Fruit fly (Drosophila melanogaster) whole organism, wandering third instar larva: ENCODE results near the gene Dip-B.

ENCODE experiments used
- Myc ChIP-seq: fragments of >200 bp; optimal IDR thresholded peaks from 2 replicates; lab custom pipeline; 2017
- N ChIP-seq: fragments of >200 bp; optimal IDR thresholded peaks from 2 replicates; lab custom pipeline; 2018; ENCODE audit warnings: missing biosample characterization, missing external identifiers, missing genetic modification characterization
- Rel ChIP-seq, 2 experiments: fragments of 200-800 bp; sonication (Bioruptor generic) in 1 of 2; optimal IDR thresholded peaks; 2 replicates in 1 of 2; 3 replicates in 1 of 2; lab custom pipeline; 2016 to 2019; ENCODE audit warnings: mild to moderate bottlenecking in 2 of 2, missing biosample characterization in 2 of 2, missing genetic modification characterization in 2 of 2, moderate library complexity in 1 of 2
- Sp1 ChIP-seq: fragments of 200-800 bp; sonication (Bioruptor generic); optimal IDR thresholded peaks from 3 replicates; lab custom pipeline; 2019; ENCODE audit warnings: missing biosample characterization, mild to moderate bottlenecking, missing genetic modification characterization, moderate library complexity
- brk ChIP-seq: fragments of 200-800 bp; sonication (Bioruptor generic); optimal IDR thresholded peaks from 2 replicates; lab custom pipeline; 2016; ENCODE audit warnings: missing biosample characterization, mild to moderate bottlenecking, missing genetic modification characterization
- dmrt93B ChIP-seq: fragments of 200-800 bp; sonication (Bioruptor generic); optimal IDR thresholded peaks from 2 replicates; lab custom pipeline; 2018; ENCODE audit warnings: missing biosample characterization, mild to moderate bottlenecking, missing genetic modification characterization
- ey ChIP-seq: fragments of 200-800 bp; sonication (Bioruptor generic); optimal IDR thresholded peaks from 2 replicates; lab custom pipeline; 2016; ENCODE audit warnings: missing biosample characterization, missing genetic modification characterization
- foxo ChIP-seq, 2 experiments: fragments of 200-800 bp; sonication (Bioruptor generic); optimal IDR thresholded peaks; 2 replicates in 1 of 2; 3 replicates in 1 of 2; lab custom pipeline; 2016 to 2017; ENCODE audit warnings: missing biosample characterization in 2 of 2, missing genetic modification characterization in 2 of 2
- h ChIP-seq: fragments of 200-800 bp; sonication (Bioruptor generic); optimal IDR thresholded peaks from 3 replicates; lab custom pipeline; 2016; ENCODE audit warnings: missing biosample characterization, mild to moderate bottlenecking, missing genetic modification characterization
- pan ChIP-seq: fragments of >200 bp; optimal IDR thresholded peaks from 2 replicates; lab custom pipeline; 2017
- rgr ChIP-seq: fragments of 200-800 bp; sonication (Bioruptor generic); optimal IDR thresholded peaks from 3 replicates; lab custom pipeline; 2016; ENCODE audit warnings: missing biosample characterization, mild to moderate bottlenecking, missing genetic modification characterization
- tai ChIP-seq: sonication (Bioruptor generic); optimal IDR thresholded peaks from 2 replicates; lab custom pipeline; 2016; ENCODE audit warnings: missing biosample characterization, missing genetic modification characterization

DNA sequence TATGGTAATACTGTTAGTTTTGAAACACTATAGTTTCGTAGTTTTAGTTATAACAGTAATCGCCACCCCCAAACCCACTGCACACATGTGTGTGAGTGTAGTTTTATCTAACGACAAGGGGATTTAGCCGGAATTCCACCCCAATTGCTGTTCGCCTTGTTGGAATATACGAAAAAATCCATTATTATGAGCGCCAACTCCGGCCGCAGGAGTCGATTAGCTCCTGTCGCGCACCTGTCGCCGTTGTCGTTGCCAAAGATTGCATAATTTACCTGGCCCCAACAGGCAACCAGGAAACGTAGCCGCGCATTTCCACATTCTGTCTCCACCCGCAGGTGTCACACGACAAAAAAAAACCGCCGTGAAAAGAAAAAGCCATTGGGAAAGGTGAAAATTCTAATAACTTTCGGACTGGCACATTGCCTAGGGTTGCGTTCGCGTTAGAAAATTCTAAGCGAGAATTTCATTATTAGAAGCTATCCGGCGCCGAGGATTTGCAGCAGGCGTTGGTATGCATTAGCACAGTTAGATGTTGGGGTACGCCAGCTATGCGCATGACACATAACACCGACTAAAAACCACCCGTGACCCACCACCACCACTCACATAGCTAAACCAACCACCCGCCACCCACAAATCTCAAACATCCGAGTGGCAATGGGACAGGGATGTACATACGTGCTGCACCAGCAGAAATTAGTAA lies 21.2 kb downstream of the Dip-B start:
- no peak for TF ChIP-seq Sp1 (GFP tag; lab: Kevin White, UChicago)
- no peak for TF ChIP-seq h (GFP tag; lab: Kevin White, UChicago)
- no peak for TF ChIP-seq pan (lab: Kevin White, UChicago)
- TF ChIP-seq brk (GFP tag; lab: Kevin White, UChicago) = no peak
- TF ChIP-seq rgr (GFP tag; lab: Kevin White, UChicago) = no peak
- no peak for TF ChIP-seq tai (GFP tag; lab: Kevin White, UChicago)
- no peak for TF ChIP-seq Rel (GFP tag; optimal IDR thresholded peaks at IDR 0.05; lab: Kevin White, UChicago)
- TF ChIP-seq Rel (tag; optimal IDR thresholded peaks at IDR 0.05; lab: Kevin White, UChicago) = no peak
- TF ChIP-seq ey (GFP tag; lab: Kevin White, UChicago) = no peak
- TF ChIP-seq Myc (lab: Kevin White, UChicago) = no peak
- no peak for TF ChIP-seq dmrt93B (GFP tag; lab: Kevin White, UChicago)
- TF ChIP-seq N (GFP tag; lab: Kevin White, UChicago) = no peak
- no peak for TF ChIP-seq foxo (GFP tag; optimal IDR thresholded peaks at IDR 0.05; lab: Kevin White, UChicago)
